Worm (Caenorhabditis elegans) whole organism, L3 larva: Measurements from ENCODE around the gene srx-34.

Experiments used
- ZK546.5 ChIP-seq: sonication (generic microtip); optimal IDR thresholded peaks from 2 replicates; lab custom pipeline; 2017; ENCODE audit warnings: missing biosample characterization, missing genetic modification characterization
- ceh-28 ChIP-seq: fragments of 150-350 bp; optimal IDR thresholded peaks from 2 replicates; lab custom pipeline; 2014; ENCODE audit warnings: missing biosample characterization, missing genetic modification reagents, missing genetic modification characterization
- ceh-9 ChIP-seq: sonication (generic microtip); optimal IDR thresholded peaks from 2 replicates; lab custom pipeline; 2018; ENCODE audit warnings: missing biosample characterization, missing genetic modification characterization
- daf-12 ChIP-seq: fragments of 150-350 bp; optimal IDR thresholded peaks from 2 replicates; lab custom pipeline; 2014; ENCODE audit warnings: missing biosample characterization, missing genetic modification reagents, missing genetic modification characterization
- egl-27 ChIP-seq: sonication (generic microtip); optimal IDR thresholded peaks from 4 replicates; lab custom pipeline; 2017; ENCODE audit warnings: missing biosample characterization, missing genetic modification reagents, missing genetic modification characterization
- egl-5 ChIP-seq: fragments of 150-350 bp; optimal IDR thresholded peaks from 2 replicates; lab custom pipeline; 2017; ENCODE audit warnings: missing biosample characterization, missing genetic modification reagents, missing genetic modification characterization, inconsistent platforms
- elt-1 ChIP-seq: fragments of 150-350 bp; optimal IDR thresholded peaks from 2 replicates; lab custom pipeline; 2014; ENCODE audit warnings: missing biosample characterization, missing genetic modification characterization
- elt-2 ChIP-seq: sonication (generic microtip); optimal IDR thresholded peaks from 2 replicates; lab custom pipeline; 2016; ENCODE audit warnings: missing genetic modification reagents, mild to moderate bottlenecking, missing genetic modification characterization, missing compliant biosample characterization
- eor-1 ChIP-seq, 2 experiments: fragments of 150-350 bp; optimal IDR thresholded peaks; 2 replicates each; lab custom pipeline; 2014 to 2018; ENCODE audit warnings: missing biosample characterization in 2 of 2, missing genetic modification characterization in 2 of 2
- fkh-10 ChIP-seq: sonication (generic microtip); optimal IDR thresholded peaks from 2 replicates; lab custom pipeline; 2017; ENCODE audit warnings: missing biosample characterization, missing genetic modification reagents, missing genetic modification characterization
- fkh-2 ChIP-seq: fragments of 150-350 bp; optimal IDR thresholded peaks from 2 replicates; lab custom pipeline; 2014; ENCODE audit warnings: missing biosample characterization, missing genetic modification reagents, missing genetic modification characterization
- fos-1 ChIP-seq: fragments of 150-350 bp; optimal IDR thresholded peaks from 2 replicates; lab custom pipeline; 2014; ENCODE audit warnings: missing biosample characterization, missing genetic modification characterization
- hmg-11 ChIP-seq: sonication (generic microtip); optimal IDR thresholded peaks from 2 replicates; lab custom pipeline; 2016; ENCODE audit warnings: missing genetic modification characterization, missing compliant biosample characterization
- lin-15B ChIP-seq: fragments of 150-350 bp; optimal IDR thresholded peaks from 2 replicates; lab custom pipeline; 2014; ENCODE audit warnings: missing biosample characterization, missing genetic modification characterization
- lin-39 ChIP-seq: fragments of 150-350 bp; optimal IDR thresholded peaks from 2 replicates; lab custom pipeline; 2018; ENCODE audit warnings: missing biosample characterization, missing genetic modification reagents, missing genetic modification characterization
- lsy-12 ChIP-seq: sonication (generic microtip); optimal IDR thresholded peaks from 2 replicates; lab custom pipeline; 2016; ENCODE audit warnings: mild to moderate bottlenecking, missing genetic modification characterization, missing compliant biosample characterization
- mml-1 ChIP-seq: fragments of 150-350 bp; sonication (generic microtip); optimal IDR thresholded peaks from 3 replicates; lab custom pipeline; 2014; ENCODE audit warnings: missing biosample characterization, missing genetic modification characterization
- nfya-1 ChIP-seq: sonication (generic microtip); optimal IDR thresholded peaks from 2 replicates; lab custom pipeline; 2017; ENCODE audit warnings: missing genetic modification characterization, mild to moderate bottlenecking, missing compliant biosample characterization, antibody characterized with exemption, moderate library complexity; ENCODE audit not compliant: insufficient read depth
- nhr-11 ChIP-seq: fragments of 150-350 bp; optimal IDR thresholded peaks from 2 replicates; lab custom pipeline; 2014; ENCODE audit warnings: missing biosample characterization, missing genetic modification characterization
- nhr-12 ChIP-seq: fragments of 150-350 bp; optimal IDR thresholded peaks from 2 replicates; lab custom pipeline; 2014; ENCODE audit warnings: missing biosample characterization, missing genetic modification characterization
- nhr-25 ChIP-seq: sonication (generic microtip); optimal IDR thresholded peaks from 2 replicates; lab custom pipeline; 2017; ENCODE audit warnings: missing biosample characterization, missing genetic modification characterization
- nhr-28 ChIP-seq: fragments of 150-350 bp; optimal IDR thresholded peaks from 2 replicates; lab custom pipeline; 2014; ENCODE audit warnings: missing biosample characterization, missing genetic modification characterization
- nhr-43 ChIP-seq: sonication (generic microtip); optimal IDR thresholded peaks from 2 replicates; lab custom pipeline; 2016; ENCODE audit warnings: mild to moderate bottlenecking, missing genetic modification characterization, missing compliant biosample characterization; ENCODE audit not compliant: poor library complexity, severe bottlenecking
- nhr-67 ChIP-seq: fragments of 150-350 bp; optimal IDR thresholded peaks from 2 replicates; lab custom pipeline; 2014; ENCODE audit warnings: missing biosample characterization, missing genetic modification characterization
- nhr-76 ChIP-seq: fragments of 150-350 bp; sonication (generic microtip); optimal IDR thresholded peaks from 5 replicates; lab custom pipeline; 2014; ENCODE audit warnings: missing biosample characterization, missing genetic modification characterization
- nhr-77 ChIP-seq: fragments of 150-350 bp; optimal IDR thresholded peaks from 2 replicates; lab custom pipeline; 2014; ENCODE audit warnings: missing biosample characterization, missing genetic modification characterization
- pha-4 ChIP-seq: fragments of 150-350 bp; optimal IDR thresholded peaks from 2 replicates; lab custom pipeline; 2014; ENCODE audit warnings: missing biosample characterization, missing genetic modification reagents, missing genetic modification characterization
- skn-1 ChIP-seq: fragments of 150-350 bp; optimal IDR thresholded peaks from 2 replicates; lab custom pipeline; 2014; ENCODE audit warnings: missing biosample characterization, missing genetic modification characterization
- snpc-4 ChIP-seq: fragments of 150-350 bp; optimal IDR thresholded peaks from 2 replicates; lab custom pipeline; 2014; ENCODE audit warnings: missing biosample characterization, missing genetic modification characterization
- tbx-2 ChIP-seq: sonication (generic microtip); optimal IDR thresholded peaks from 2 replicates; lab custom pipeline; 2016; ENCODE audit warnings: mild to moderate bottlenecking, missing genetic modification characterization, missing compliant biosample characterization
- unc-39 ChIP-seq: sonication (generic microtip); optimal IDR thresholded peaks from 4 replicates; lab custom pipeline; 2017; ENCODE audit warnings: missing biosample characterization, missing genetic modification characterization
- zag-1 ChIP-seq: fragments of 150-350 bp; optimal IDR thresholded peaks from 2 replicates; lab custom pipeline; 2014; ENCODE audit warnings: missing biosample characterization, missing genetic modification characterization
- ztf-11 ChIP-seq: fragments of 150-350 bp; optimal IDR thresholded peaks from 2 replicates; lab custom pipeline; 2014; ENCODE audit warnings: missing biosample characterization, missing genetic modification characterization
- ztf-4 ChIP-seq: fragments of 150-350 bp; optimal IDR thresholded peaks from 2 replicates; lab custom pipeline; 2014; ENCODE audit warnings: missing biosample characterization, missing genetic modification characterization

Gene srx-34

DNA sequence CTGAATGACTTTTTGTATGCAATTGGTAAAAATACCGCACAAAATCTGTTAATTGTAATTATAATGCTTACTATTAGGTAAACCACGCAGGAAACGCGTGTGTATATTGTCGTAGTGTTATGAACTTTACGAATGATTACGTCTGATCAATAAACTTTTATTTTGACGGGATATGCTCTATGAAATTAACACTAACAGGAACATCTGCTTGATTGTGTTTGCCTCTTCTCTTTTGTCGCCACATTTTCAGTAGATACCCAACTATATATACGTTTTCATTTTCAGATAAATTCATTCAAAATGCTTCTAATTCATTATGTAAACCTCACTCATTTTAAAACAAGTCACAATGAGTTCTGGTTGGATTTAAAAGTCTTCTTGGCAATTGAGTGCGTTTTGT is 12.2 kb upstream of the srx-34 start, which contains the start of gene sre-10:
sre-10 (plus strand) TSS at position 301 of the 400 bp plus-strand sequence.
- TF ChIP-seq ceh-28 (tag; lab: Kevin White, UChicago) (no peak), pha-4 (tag; lab: Kevin White, UChicago) (no peak), daf-12 (tag; lab: Kevin White, UChicago) (no peak)

DNA sequence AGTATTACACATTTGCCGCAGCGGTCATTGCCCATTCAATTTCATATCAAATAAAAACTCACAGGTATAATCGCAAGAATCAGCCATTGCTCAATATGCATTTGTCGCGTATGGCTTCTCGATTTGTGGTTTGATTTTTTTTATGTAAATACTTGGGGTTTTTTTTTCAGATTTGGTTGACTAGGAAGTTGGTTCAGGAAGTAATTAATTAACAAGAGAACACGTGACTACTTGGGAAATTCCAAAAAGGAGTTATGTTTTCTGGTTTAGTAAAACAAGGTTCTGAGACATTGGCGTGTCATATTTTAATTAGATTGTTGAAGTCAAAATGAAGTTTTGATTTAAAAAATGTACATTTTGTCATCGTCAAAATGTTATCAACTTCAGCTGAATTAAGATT is 10.9 kb upstream of the srx-34 start, which contains the start of gene srx-36:
srx-36 (minus strand) TSS at position 101 of the 400 bp plus-strand sequence.
- TF ChIP-seq snpc-4 (tag; lab: Kevin White, UChicago): no peak
- TF ChIP-seq nhr-67 (tag; lab: Kevin White, UChicago): no peak
- no peak for TF ChIP-seq fkh-2 (tag; lab: Kevin White, UChicago)
- TF ChIP-seq nhr-25 (tag; lab: Kevin White, UChicago): no peak
- no peak for TF ChIP-seq nfya-1 (tag; lab: Kevin White, UChicago)
- no peak for TF ChIP-seq fos-1 (tag; lab: Kevin White, UChicago)
- TF ChIP-seq daf-12 (tag; lab: Kevin White, UChicago): no peak
- TF ChIP-seq lsy-12 (tag; lab: Kevin White, UChicago): no peak
- no peak for TF ChIP-seq ztf-11
- TF ChIP-seq fkh-10 (GFP tag; lab: Kevin White, UChicago): no peak
- TF ChIP-seq ZK546.5 (tag; lab: Kevin White, UChicago): no peak
- TF ChIP-seq eor-1 (tag; optimal IDR thresholded peaks at IDR 0.05; lab: Kevin White, UChicago): no peak
- TF ChIP-seq nhr-77 (tag; lab: Kevin White, UChicago): no peak
- TF ChIP-seq tbx-2: no peak
- TF ChIP-seq nhr-43 (tag; lab: Kevin White, UChicago): no peak

DNA sequence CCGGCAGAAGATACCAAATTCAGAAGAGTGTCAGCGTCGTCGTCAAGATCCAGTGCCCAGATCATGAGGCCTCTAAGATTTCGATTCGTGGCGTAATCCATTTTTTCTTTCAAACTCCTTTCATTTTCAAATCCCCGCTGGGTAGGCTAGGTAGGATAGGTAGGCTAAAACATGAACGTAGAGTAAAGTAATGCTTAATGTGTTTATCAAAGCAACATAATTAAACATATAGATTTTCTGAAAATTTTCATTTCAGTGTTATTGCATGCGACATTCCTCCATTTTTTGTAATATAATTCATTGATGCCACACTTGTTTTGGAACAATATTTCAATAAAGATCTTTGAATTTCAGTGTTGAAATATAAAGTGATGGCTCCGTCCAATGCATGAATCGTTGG is 9.4 kb upstream of the srx-34 start, which contains the start of gene T01C4.8:
T01C4.8 (minus strand) TSS at position 101 of the 400 bp plus-strand sequence.
- TF ChIP-seq egl-27: no peak
- TF ChIP-seq egl-5 (tag; lab: Kevin White, UChicago): no peak
- no peak for TF ChIP-seq ceh-28 (tag; lab: Kevin White, UChicago)
- TF ChIP-seq nfya-1 (tag; lab: Kevin White, UChicago): no peak
- TF ChIP-seq nhr-77 (tag; lab: Kevin White, UChicago): no peak
- TF ChIP-seq tbx-2: no peak
- no peak for TF ChIP-seq ztf-4 (tag; lab: Kevin White, UChicago)
- TF ChIP-seq nhr-67 (tag; lab: Kevin White, UChicago): no peak
- no peak for TF ChIP-seq skn-1 (tag; lab: Kevin White, UChicago)
- no peak for TF ChIP-seq elt-2 (tag; lab: Kevin White, UChicago)
- TF ChIP-seq ceh-9: no peak
- TF ChIP-seq ZK546.5 (tag; lab: Kevin White, UChicago): no peak
- TF ChIP-seq daf-12 (tag; lab: Kevin White, UChicago): no peak
- TF ChIP-seq elt-1: no peak
- no peak for TF ChIP-seq lin-39

DNA sequence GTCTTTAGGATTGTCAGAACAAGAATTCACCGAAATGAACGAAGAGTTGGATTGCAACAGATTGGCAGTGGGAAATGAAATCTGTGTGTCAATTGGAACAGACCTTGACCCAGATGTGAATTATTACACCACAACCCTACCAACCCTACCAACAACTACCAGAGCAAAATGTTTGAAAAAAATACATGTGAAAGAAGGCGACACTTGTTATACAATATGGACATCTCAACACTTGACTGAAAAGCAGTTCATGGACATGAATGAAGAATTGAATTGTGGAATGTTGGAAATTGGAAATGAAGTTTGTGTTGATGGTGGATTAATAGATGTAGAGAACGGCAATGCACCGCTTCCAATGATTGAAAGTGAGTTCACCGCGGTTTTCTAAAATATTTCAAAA is 3.9 kb upstream of the srx-34 start:
- no peak for TF ChIP-seq ZK546.5 (tag; lab: Kevin White, UChicago)
- TF ChIP-seq fos-1 (tag; lab: Kevin White, UChicago): no peak
- TF ChIP-seq lin-15B (tag; lab: Kevin White, UChicago): no peak
- no peak for TF ChIP-seq nfya-1 (tag; lab: Kevin White, UChicago)
- TF ChIP-seq fkh-2 (tag; lab: Kevin White, UChicago): no peak
- TF ChIP-seq, all 47 proteins: peak for 0

DNA sequence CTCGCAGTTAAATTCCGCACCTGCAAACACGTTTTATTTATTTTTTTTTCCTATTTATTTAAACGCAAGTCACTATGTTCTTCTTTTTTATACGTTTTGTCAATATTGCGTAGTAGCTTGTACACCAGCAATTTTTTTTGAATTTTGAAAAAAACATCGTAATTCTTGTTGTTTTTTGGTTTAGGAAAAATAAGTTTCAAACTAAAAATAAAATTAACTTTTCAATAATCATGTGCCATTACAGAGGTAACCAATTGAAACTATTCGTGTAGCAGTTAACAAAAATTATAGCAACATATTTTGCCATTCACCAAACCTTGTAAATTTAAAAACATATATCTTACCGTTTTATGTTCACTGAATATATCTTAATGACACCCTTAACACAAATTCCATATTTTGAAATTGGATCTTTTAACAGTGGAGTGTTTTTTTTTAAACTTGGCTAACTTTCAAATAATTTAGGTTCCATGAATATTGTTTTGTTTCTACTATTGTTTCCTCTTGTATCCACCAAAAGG is 3.2 kb upstream of the srx-34 start, which contains the start of gene lmd-5:
lmd-5 (plus strand) TSS at position 471 of the 521 bp plus-strand sequence.
- TF ChIP-seq elt-2 (tag; lab: Kevin White, UChicago): no peak
- TF ChIP-seq pha-4 (tag; lab: Kevin White, UChicago): peak; percentile 63

DNA sequence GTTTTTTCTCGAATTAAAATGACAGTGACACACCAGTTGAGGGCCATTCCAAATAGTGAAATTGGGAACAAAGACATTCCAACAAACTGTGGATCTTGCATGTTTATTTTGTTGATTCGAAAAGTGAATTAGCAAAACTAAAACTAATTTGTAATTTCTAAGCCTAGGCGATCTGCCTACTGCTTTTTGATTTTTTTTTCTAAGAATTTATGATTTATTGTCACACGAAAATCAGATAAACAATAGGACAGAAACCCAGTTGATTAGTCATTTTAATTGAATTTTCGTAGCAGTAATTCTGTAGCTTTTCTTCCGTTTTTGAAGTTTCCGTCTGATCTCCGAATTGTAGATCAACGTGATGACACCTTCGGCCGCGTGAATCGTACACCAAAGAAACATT is 1.3 kb downstream of the srx-34 start, which contains the start of gene srx-33:
srx-33 (minus strand) TSS at position 101 of the 400 bp plus-strand sequence.
- TF ChIP-seq lin-15B (tag; lab: Kevin White, UChicago) (no peak), ceh-28 (tag; lab: Kevin White, UChicago) (no peak), nhr-12 (tag; lab: Kevin White, UChicago) (no peak), nhr-28 (tag; lab: Kevin White, UChicago) (no peak), hmg-11 (tag; lab: Kevin White, UChicago) (no peak), fkh-2 (tag; lab: Kevin White, UChicago) (no peak), nhr-76 (tag; lab: Kevin White, UChicago) (no peak), nhr-77 (tag; lab: Kevin White, UChicago) (no peak), unc-39 (tag; lab: Kevin White, UChicago) (no peak), elt-1 (no peak), mml-1 (tag; lab: Kevin White, UChicago) (no peak), nhr-11 (tag; lab: Kevin White, UChicago) (no peak), zag-1 (tag; lab: Kevin White, UChicago) (no peak)
